Fruit fly (Drosophila melanogaster) whole organism, adult: ENCODE measurements around the gene CG33500.
A peak's percentile ranks its signal among the peaks of the same experiment; 100 is the strongest.

ENCODE experiments used
- CG11617 ChIP-seq: fragments of 200-800 bp; sonication (Bioruptor generic); optimal IDR thresholded peaks from 2 replicates; lab custom pipeline; 2017; ENCODE audit warnings: mild to moderate bottlenecking, missing biosample characterization, missing genetic modification reagents, missing genetic modification characterization
- CG12768 ChIP-seq: fragments of 200-800 bp; sonication (Bioruptor generic); optimal IDR thresholded peaks from 2 replicates; lab custom pipeline; 2017; ENCODE audit warnings: missing biosample characterization, missing genetic modification characterization, mild to moderate bottlenecking, moderate library complexity, missing genetic modification reagents
- CG14711 ChIP-seq: fragments of 200-800 bp; sonication (Bioruptor generic); optimal IDR thresholded peaks from 2 replicates; lab custom pipeline; 2018; ENCODE audit warnings: missing biosample characterization, mild to moderate bottlenecking, missing genetic modification characterization, moderate library complexity
- CG1620 ChIP-seq: fragments of 200-800 bp; sonication (Bioruptor generic); optimal IDR thresholded peaks from 2 replicates; lab custom pipeline; 2016; ENCODE audit warnings: missing biosample characterization, missing genetic modification characterization
- CG33017 ChIP-seq: fragments of 200-800 bp; sonication (Bioruptor generic); optimal IDR thresholded peaks from 2 replicates; lab custom pipeline; 2018; ENCODE audit warnings: missing biosample characterization, mild to moderate bottlenecking, missing genetic modification characterization, moderate library complexity
- CG5204 ChIP-seq: fragments of 200-800 bp; sonication (Bioruptor generic); optimal IDR thresholded peaks from 2 replicates; lab custom pipeline; 2016; ENCODE audit warnings: missing biosample characterization, missing genetic modification characterization
- CG7045 ChIP-seq: fragments of 200-800 bp; sonication (Bioruptor generic); optimal IDR thresholded peaks from 2 replicates; lab custom pipeline; 2017; ENCODE audit warnings: missing biosample characterization, mild to moderate bottlenecking, missing genetic modification characterization
- CG7101 ChIP-seq: fragments of 200-800 bp; sonication (Bioruptor generic); optimal IDR thresholded peaks from 2 replicates; lab custom pipeline; 2018; ENCODE audit warnings: missing biosample characterization, mild to moderate bottlenecking, missing genetic modification characterization, moderate library complexity
- Clk ChIP-seq: fragments of 200-800 bp; sonication (Bioruptor generic); optimal IDR thresholded peaks from 2 replicates; lab custom pipeline; 2017; ENCODE audit warnings: missing biosample characterization, missing genetic modification characterization
- Crg-1 ChIP-seq: fragments of 200-800 bp; sonication (Bioruptor generic); optimal IDR thresholded peaks from 2 replicates; lab custom pipeline; 2016; ENCODE audit warnings: missing biosample characterization, missing genetic modification characterization
- Hr96 ChIP-seq: fragments of 200-800 bp; sonication (Bioruptor generic); optimal IDR thresholded peaks from 2 replicates; lab custom pipeline; 2016; ENCODE audit warnings: missing biosample characterization, missing genetic modification characterization
- Mnt ChIP-seq: fragments of 200-800 bp; sonication (Bioruptor generic); optimal IDR thresholded peaks from 2 replicates; lab custom pipeline; 2016; ENCODE audit warnings: missing biosample characterization, mild to moderate bottlenecking, missing genetic modification characterization
- bab1 ChIP-seq: fragments of 200-800 bp; sonication (Bioruptor generic); optimal IDR thresholded peaks from 3 replicates; lab custom pipeline; 2019; ENCODE audit warnings: missing biosample characterization, mild to moderate bottlenecking, missing genetic modification characterization, moderate library complexity
- cic ChIP-seq: fragments of 200-800 bp; sonication (Bioruptor generic); optimal IDR thresholded peaks from 2 replicates; lab custom pipeline; 2017; ENCODE audit warnings: missing biosample characterization, mild to moderate bottlenecking, missing genetic modification characterization, moderate library complexity
- cnc ChIP-seq, 2 experiments: fragments of >200 bp; optimal IDR thresholded peaks; 2 replicates each; lab custom pipeline; 2017
- kay ChIP-seq: fragments of 200-800 bp; sonication (Bioruptor generic); peaks from one replicate; lab custom pipeline; 2016; ENCODE audit warnings: missing biosample characterization, missing genetic modification characterization, borderline replicate concordance
- ovo ChIP-seq: fragments of 200-800 bp; sonication (Bioruptor generic); optimal IDR thresholded peaks from 2 replicates; lab custom pipeline; 2016; ENCODE audit warnings: missing biosample characterization, missing genetic modification characterization
- pad ChIP-seq: fragments of 200-800 bp; sonication (Bioruptor generic); optimal IDR thresholded peaks from 3 replicates; lab custom pipeline; 2017; ENCODE audit warnings: missing biosample characterization, missing genetic modification characterization, mild to moderate bottlenecking, moderate library complexity, missing genetic modification reagents
- tj ChIP-seq: fragments of 200-800 bp; sonication (Bioruptor generic); optimal IDR thresholded peaks from 3 replicates; lab custom pipeline; 2017; ENCODE audit warnings: missing biosample characterization, mild to moderate bottlenecking, missing genetic modification characterization, moderate library complexity
- toe ChIP-seq: fragments of 200-800 bp; sonication (Bioruptor generic); optimal IDR thresholded peaks from 2 replicates; lab custom pipeline; 2016; ENCODE audit warnings: missing biosample characterization, missing genetic modification characterization

CG33500 gene

DNA sequence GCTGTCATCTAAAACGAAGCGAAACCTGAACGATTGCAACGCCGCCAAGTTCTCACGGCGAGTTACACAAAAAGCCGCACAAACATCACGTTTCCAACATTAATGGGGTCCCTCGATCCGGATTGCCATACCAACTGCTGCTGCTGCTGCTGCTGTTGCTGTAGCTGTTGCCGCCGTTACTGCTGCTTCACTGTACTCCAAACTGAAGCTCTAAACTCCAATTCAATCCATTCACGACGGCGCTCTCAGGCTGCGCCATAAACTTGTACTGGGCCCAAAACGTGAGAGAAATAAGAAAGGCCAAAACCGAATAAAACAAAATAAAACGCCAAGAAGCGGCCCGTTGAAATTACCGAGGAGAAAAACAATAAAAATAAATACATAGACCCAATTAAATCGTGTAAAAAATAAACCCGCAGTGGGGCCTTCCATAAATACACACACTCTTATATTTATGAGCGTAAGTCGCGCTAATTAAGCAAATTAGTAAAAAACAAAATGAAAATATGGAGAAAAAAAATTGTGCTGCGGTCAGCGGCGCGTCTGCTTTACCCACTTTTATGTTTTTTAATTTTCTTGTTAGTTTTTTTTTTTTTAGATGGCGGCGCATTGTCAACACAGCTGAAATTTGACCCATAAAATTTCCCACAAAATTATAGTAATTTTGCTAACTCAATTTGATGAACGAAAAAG lies 39.0 kb downstream of the CG33500 start:
- TF ChIP-seq CG14711: no peak
- TF ChIP-seq CG1620 (GFP tag; lab: Kevin White, UChicago): no peak
- no peak for TF ChIP-seq Clk (GFP tag; lab: Kevin White, UChicago)
- peak; percentile 97 for TF ChIP-seq tj (GFP tag; lab: Kevin White, UChicago)
- no peak for TF ChIP-seq cnc (optimal IDR thresholded peaks at IDR 0.05; lab: Kevin White, UChicago)

DNA sequence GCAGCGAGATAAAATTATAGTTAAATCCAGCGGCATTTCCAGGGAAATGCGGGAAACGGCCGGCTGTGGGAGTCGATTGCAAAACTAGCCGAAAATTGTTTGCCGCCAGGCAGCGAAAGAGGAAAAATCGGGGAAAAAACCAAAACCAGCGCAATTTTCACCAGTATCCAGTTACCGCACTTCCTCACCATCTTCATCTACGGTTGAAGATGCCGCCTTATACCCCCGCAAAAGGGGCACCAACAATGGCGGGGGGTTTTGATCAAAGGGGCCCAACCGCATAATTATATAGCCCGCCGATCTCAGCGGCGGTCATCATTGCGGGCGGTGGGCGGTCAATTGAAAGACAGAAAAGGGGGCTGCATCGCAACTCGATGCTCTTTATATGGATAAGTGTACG lies 39.6 kb downstream of the CG33500 start:
- TF ChIP-seq CG14711 (no peak), kay (GFP tag; lab: Kevin White, UChicago) (no peak), cnc (optimal IDR thresholded peaks at IDR 0.05; lab: Kevin White, UChicago) (no peak), tj (GFP tag; lab: Kevin White, UChicago) (peak; percentile 82)

DNA sequence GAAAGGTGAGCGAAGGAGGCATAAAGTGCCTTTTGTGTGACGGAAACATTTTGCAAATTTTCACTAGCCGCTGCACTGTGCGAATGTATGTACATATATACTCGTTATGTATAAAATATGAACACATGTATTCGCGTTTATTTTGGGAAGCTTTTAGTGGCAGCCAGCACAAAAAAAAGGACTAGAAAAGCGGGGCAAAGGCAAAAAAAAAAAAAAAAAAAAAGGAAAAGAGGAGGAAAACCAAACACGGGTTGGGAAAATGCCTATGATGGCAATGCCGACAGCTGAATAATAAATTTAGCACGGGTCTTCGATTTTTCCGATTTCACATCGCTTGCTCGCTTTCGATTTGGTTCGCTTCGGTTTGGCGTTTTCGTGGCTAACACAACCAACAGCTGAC lies 41.0 kb downstream of the CG33500 start:
- no peak for TF ChIP-seq cic (GFP tag; lab: Kevin White, UChicago)
- no peak for TF ChIP-seq CG11617 (GFP tag; lab: Kevin White, UChicago)
- peak; percentile 59 for TF ChIP-seq tj (GFP tag; lab: Kevin White, UChicago)

DNA sequence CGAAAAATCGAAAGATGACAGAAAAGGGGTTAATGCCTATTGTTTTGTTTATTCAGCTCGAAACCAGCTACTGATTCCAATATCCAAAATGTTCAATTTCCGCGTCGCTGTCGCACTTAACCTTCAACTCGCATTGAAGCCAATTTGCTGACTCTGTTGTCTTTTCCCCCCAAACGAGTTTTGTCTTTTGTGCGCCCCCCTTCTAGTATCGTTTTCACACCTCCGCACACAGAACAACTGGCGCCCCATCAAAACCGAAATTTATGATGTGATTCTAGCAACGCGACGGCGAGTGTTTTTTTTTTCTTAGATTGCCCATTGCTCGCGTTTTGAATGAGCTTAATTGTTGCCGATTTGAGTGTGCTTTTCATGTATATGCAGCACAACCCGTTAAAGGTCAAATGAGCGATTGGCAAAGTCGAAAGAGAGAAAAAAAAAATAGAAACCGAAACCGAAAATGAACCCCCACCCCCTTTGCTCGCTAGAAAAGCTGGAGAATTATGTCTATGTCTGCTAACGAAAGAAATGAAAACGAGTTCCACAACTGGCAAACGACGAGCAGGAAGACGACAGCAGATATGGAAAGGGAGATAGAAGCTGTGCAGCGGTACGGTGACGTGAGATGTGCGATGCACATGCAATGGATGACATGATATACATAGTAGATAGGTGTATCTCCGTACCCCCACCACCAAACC lies 42.1 kb downstream of the CG33500 start:
- TF ChIP-seq CG7101 (no peak), CG5204 (GFP tag; lab: Kevin White, UChicago) (no peak), cnc (optimal IDR thresholded peaks at IDR 0.05; lab: Kevin White, UChicago) (no peak), ovo (GFP tag; lab: Kevin White, UChicago) (no peak), CG33017 (no peak), tj (GFP tag; lab: Kevin White, UChicago) (peak; percentile 89)

DNA sequence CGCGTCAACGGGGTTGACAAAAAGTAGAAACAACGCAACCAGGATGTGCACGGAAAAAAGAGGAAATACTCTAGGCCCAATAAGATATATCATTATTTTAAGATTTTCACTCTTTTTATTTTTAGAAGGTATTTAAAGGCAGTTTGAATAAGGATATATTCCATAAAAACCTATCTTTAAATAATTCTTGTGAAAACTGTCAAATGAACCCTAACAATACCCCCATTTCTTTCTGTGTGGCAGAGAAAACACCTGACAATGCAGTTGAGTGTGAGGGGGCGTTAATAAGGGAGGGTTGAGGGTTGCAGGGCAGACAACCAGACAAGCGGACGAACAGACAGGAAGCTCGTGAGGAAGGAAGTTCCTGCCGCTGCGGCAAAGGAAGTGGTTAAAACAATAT lies 43.5 kb downstream of the CG33500 start:
- TF ChIP-seq tj (GFP tag; lab: Kevin White, UChicago) (peak; percentile 1), kay (GFP tag; lab: Kevin White, UChicago) (no peak), CG33017 (peak; percentile 11), CG14711 (peak; percentile 19), CG7045 (GFP tag; lab: Kevin White, UChicago) (no peak), CG5204 (GFP tag; lab: Kevin White, UChicago) (no peak)

dm6 chr3L:11552996-11553671 lies 44.7 kb downstream of the CG33500 start:
- no peak for TF ChIP-seq CG7045 (GFP tag; lab: Kevin White, UChicago)
- TF ChIP-seq ovo (GFP tag; lab: Kevin White, UChicago): no peak
- TF ChIP-seq Crg-1: peak; percentile 25
- peak; percentile 72 for TF ChIP-seq Mnt (GFP tag; lab: Kevin White, UChicago)
- TF ChIP-seq cic (GFP tag; lab: Kevin White, UChicago): peak; percentile 90
- TF ChIP-seq CG1620 (GFP tag; lab: Kevin White, UChicago): no peak
- TF ChIP-seq pad (GFP tag; lab: Kevin White, UChicago): peak; percentile 22
- TF ChIP-seq Hr96 (GFP tag; lab: Kevin White, UChicago): no peak
- TF ChIP-seq CG14711: no peak
- peak; percentile 87 for TF ChIP-seq CG12768 (GFP tag; lab: Kevin White, UChicago)
- TF ChIP-seq tj (GFP tag; lab: Kevin White, UChicago): peak; percentile 85
- peak; percentile 22 for TF ChIP-seq CG33017
- no peak for TF ChIP-seq Clk (GFP tag; lab: Kevin White, UChicago)
- TF ChIP-seq cnc (optimal IDR thresholded peaks at IDR 0.05; lab: Kevin White, UChicago): no peak
- TF ChIP-seq toe (GFP tag; lab: Kevin White, UChicago): no peak
- TF ChIP-seq kay (GFP tag; lab: Kevin White, UChicago): no peak
- peak; percentile 38 for TF ChIP-seq CG7101
- peak; percentile 32 for TF ChIP-seq CG11617 (GFP tag; lab: Kevin White, UChicago)
- no peak for TF ChIP-seq CG5204 (GFP tag; lab: Kevin White, UChicago)
- TF ChIP-seq bab1 (GFP tag; lab: Kevin White, UChicago): peak; percentile 57

DNA sequence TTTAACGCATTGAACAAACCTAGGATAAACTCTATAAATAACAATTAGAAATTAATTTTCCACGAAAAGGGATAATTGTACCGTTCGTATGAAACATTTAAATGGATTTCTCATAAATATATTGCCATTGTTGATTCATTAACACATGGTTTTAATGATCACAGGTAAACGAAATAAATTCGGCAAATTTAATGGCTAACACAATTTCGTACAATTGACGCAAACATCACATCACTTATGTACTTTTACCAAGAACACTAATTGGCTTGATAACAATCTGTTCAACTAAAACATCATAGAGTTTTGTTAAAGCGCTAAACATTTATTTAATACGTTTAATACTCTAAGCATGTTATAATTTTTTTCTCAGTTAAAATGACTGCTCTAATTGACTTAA lies 45.2 kb downstream of the CG33500 start:
- no peak for TF ChIP-seq CG33017
- no peak for TF ChIP-seq CG1620 (GFP tag; lab: Kevin White, UChicago)
- no peak for TF ChIP-seq ovo (GFP tag; lab: Kevin White, UChicago)
- no peak for TF ChIP-seq CG12768 (GFP tag; lab: Kevin White, UChicago)
- TF ChIP-seq Hr96 (GFP tag; lab: Kevin White, UChicago): no peak
- TF ChIP-seq Mnt (GFP tag; lab: Kevin White, UChicago): no peak
- no peak for TF ChIP-seq pad (GFP tag; lab: Kevin White, UChicago)
- no peak for TF ChIP-seq CG5204 (GFP tag; lab: Kevin White, UChicago)
- TF ChIP-seq tj (GFP tag; lab: Kevin White, UChicago): no peak
